Worm (Caenorhabditis elegans) whole organism, young adult: ENCODE results near the gene flp-9.

Experiments
- B0019.2 ChIP-seq: fragments of 200-800 bp; sonication (Bioruptor generic); conservative IDR thresholded peaks from 2 replicates; pipeline ENCODE4 v1.3.6; 2022; ENCODE audit warnings: missing genetic modification reagents, missing genetic modification characterization, missing compliant biosample characterization
- B0336.3 ChIP-seq: fragments of 200-800 bp; sonication (Bioruptor generic); IDR thresholded peaks from 2 replicates; pipeline ENCODE4 v1.3.6; 2022; ENCODE audit warnings: missing genetic modification characterization, missing compliant biosample characterization
- D2030.7 ChIP-seq: fragments of 200-800 bp; sonication (Bioruptor generic); IDR thresholded peaks from 2 replicates; pipeline ENCODE4 v1.3.6; 2022; ENCODE audit warnings: missing genetic modification reagents, missing genetic modification characterization, missing compliant biosample characterization
- F33H1.4 ChIP-seq: fragments of 200-800 bp; sonication (Bioruptor generic); IDR thresholded peaks from 2 replicates; pipeline ENCODE4 v1.3.6; 2022; ENCODE audit warnings: missing genetic modification reagents, missing genetic modification characterization, missing compliant biosample characterization
- F39B2.1 ChIP-seq: fragments of 200-800 bp; sonication (Bioruptor generic); IDR thresholded peaks from 2 replicates; pipeline ENCODE4 v1.3.6; 2022; ENCODE audit warnings: missing genetic modification reagents, missing genetic modification characterization, missing compliant biosample characterization
- F49E8.2 ChIP-seq: sonication (generic microtip); optimal IDR thresholded peaks from 3 replicates; lab custom pipeline; 2017; ENCODE audit warnings: missing genetic modification characterization, mild to moderate bottlenecking, missing compliant biosample characterization, antibody characterized with exemption, moderate library complexity; ENCODE audit not compliant: insufficient read depth
- F52B5.7 ChIP-seq: sonication (generic microtip); optimal IDR thresholded peaks from 2 replicates; lab custom pipeline; 2016; ENCODE audit warnings: mild to moderate bottlenecking, missing genetic modification characterization, missing compliant biosample characterization
- K11D2.4 ChIP-seq: fragments of 200-800 bp; sonication (Bioruptor generic); IDR thresholded peaks from 2 replicates; pipeline ENCODE4 v1.3.6; 2022; ENCODE audit warnings: missing genetic modification reagents, missing genetic modification characterization, missing compliant biosample characterization
- Y53F4B.3 ChIP-seq: fragments of 200-800 bp; sonication (Bioruptor generic); IDR thresholded peaks from 2 replicates; pipeline ENCODE4 v1.3.6; 2022; ENCODE audit warnings: missing genetic modification reagents, missing genetic modification characterization, missing compliant biosample characterization
- Y53G8AR.9 ChIP-seq: fragments of 200-800 bp; sonication (Bioruptor generic); conservative IDR thresholded peaks from 2 replicates; pipeline ENCODE4 v1.3.6; 2022; ENCODE audit warnings: missing genetic modification reagents, missing genetic modification characterization, missing compliant biosample characterization
- Y95B8A.8 ChIP-seq: fragments of 200-800 bp; sonication (Bioruptor generic); IDR thresholded peaks from 2 replicates; pipeline ENCODE4 v1.3.6; 2022; ENCODE audit warnings: missing genetic modification reagents, missing genetic modification characterization, missing compliant biosample characterization
- aptf-3 ChIP-seq: fragments of 200-800 bp; sonication (Bioruptor generic); IDR thresholded peaks from 2 replicates; pipeline ENCODE4 v1.3.6; 2022; ENCODE audit warnings: missing genetic modification characterization, missing compliant biosample characterization
- athp-1 ChIP-seq: sonication (generic microtip); optimal IDR thresholded peaks from 2 replicates; lab custom pipeline; 2017; ENCODE audit warnings: mild to moderate bottlenecking, missing genetic modification characterization, missing compliant biosample characterization
- attf-3 ChIP-seq: fragments of 200-800 bp; sonication (Bioruptor generic); conservative IDR thresholded peaks from 2 replicates; pipeline ENCODE4 v1.3.6; 2022; ENCODE audit warnings: missing genetic modification reagents, missing genetic modification characterization, missing compliant biosample characterization
- attf-6 ChIP-seq: fragments of 200-800 bp; sonication (Bioruptor generic); IDR thresholded peaks from 2 replicates; pipeline ENCODE4 v1.3.6; 2022; ENCODE audit warnings: missing genetic modification reagents, missing genetic modification characterization, missing compliant biosample characterization
- bed-1 ChIP-seq: fragments of 200-800 bp; sonication (Bioruptor generic); IDR thresholded peaks from 2 replicates; pipeline ENCODE4 v1.3.6; 2022; ENCODE audit warnings: missing genetic modification reagents, missing genetic modification characterization, missing compliant biosample characterization
- ceh-100 ChIP-seq: fragments of 200-800 bp; sonication (Bioruptor generic); IDR thresholded peaks from 2 replicates; pipeline ENCODE4 v1.3.6; 2022; ENCODE audit warnings: missing genetic modification reagents, missing genetic modification characterization, missing compliant biosample characterization
- ceh-91 ChIP-seq: fragments of 200-800 bp; sonication (Bioruptor generic); IDR thresholded peaks from 2 replicates; pipeline ENCODE4 v1.3.6; 2022; ENCODE audit warnings: missing genetic modification reagents, missing genetic modification characterization, missing compliant biosample characterization
- dox-1 ChIP-seq: fragments of 200-800 bp; sonication (Bioruptor generic); IDR thresholded peaks from 2 replicates; pipeline ENCODE4 v1.3.6; 2022; ENCODE audit warnings: missing genetic modification reagents, missing genetic modification characterization, missing compliant biosample characterization
- ekl-4 ChIP-seq: fragments of 200-800 bp; sonication (Bioruptor generic); IDR thresholded peaks from 2 replicates; pipeline ENCODE4 v1.3.6; 2022; ENCODE audit warnings: missing genetic modification reagents, missing genetic modification characterization, missing compliant biosample characterization
- him-1 ChIP-seq: sonication (generic microtip); optimal IDR thresholded peaks from 2 replicates; lab custom pipeline; 2016; ENCODE audit warnings: missing genotype, missing genetic modification reagents, missing genetic modification characterization, missing compliant biosample characterization
- hmg-1.2 ChIP-seq: fragments of 200-800 bp; sonication (Bioruptor generic); IDR thresholded peaks from 2 replicates; pipeline ENCODE4 v1.3.6; 2022; ENCODE audit warnings: missing genetic modification reagents, missing genetic modification characterization, missing compliant biosample characterization
- hsf-1 ChIP-seq: fragments of 200-800 bp; sonication (Bioruptor generic); IDR thresholded peaks from 2 replicates; pipeline ENCODE4 v1.3.6; 2022; ENCODE audit warnings: missing genetic modification reagents, missing genetic modification characterization, missing compliant biosample characterization
- lin-54 ChIP-seq: fragments of 200-800 bp; sonication (Bioruptor generic); optimal IDR thresholded peaks from 2 replicates; lab custom pipeline; 2018; ENCODE audit warnings: mild to moderate bottlenecking, missing genetic modification characterization, missing compliant biosample characterization
- lsl-1 ChIP-seq: fragments of 200-800 bp; sonication (Bioruptor generic); optimal IDR thresholded peaks from 2 replicates; lab custom pipeline; 2018; ENCODE audit warnings: mild to moderate bottlenecking, missing genetic modification characterization, moderate library complexity, missing compliant biosample characterization
- madf-6 ChIP-seq: fragments of 200-800 bp; sonication (Bioruptor generic); IDR thresholded peaks from 2 replicates; pipeline ENCODE4 v1.3.6; 2022; ENCODE audit warnings: missing genetic modification reagents, missing genetic modification characterization, missing compliant biosample characterization
- madf-8 ChIP-seq: fragments of 200-800 bp; sonication (Bioruptor generic); conservative IDR thresholded peaks from 2 replicates; pipeline ENCODE4 v1.3.6; 2022; ENCODE audit warnings: missing genetic modification reagents, missing genetic modification characterization, missing compliant biosample characterization
- mcd-1 ChIP-seq: fragments of 200-800 bp; sonication (Bioruptor generic); IDR thresholded peaks from 2 replicates; pipeline ENCODE4 v1.3.6; 2022; ENCODE audit warnings: missing genetic modification reagents, missing genetic modification characterization, missing compliant biosample characterization
- mes-4 ChIP-seq: sonication (generic microtip); optimal IDR thresholded peaks from 2 replicates; lab custom pipeline; 2016; ENCODE audit warnings: missing genotype, missing genetic modification characterization, missing compliant biosample characterization
- nfya-1 ChIP-seq: sonication (generic microtip); optimal IDR thresholded peaks from 2 replicates; lab custom pipeline; 2017; ENCODE audit warnings: antibody characterized with exemption, missing compliant biosample characterization, missing genetic modification characterization, borderline replicate concordance; ENCODE audit not compliant: insufficient read depth
- nfyb-1 ChIP-seq: fragments of 200-800 bp; sonication (Bioruptor generic); IDR thresholded peaks from 2 replicates; pipeline ENCODE4 v1.3.6; 2022; ENCODE audit warnings: missing genetic modification reagents, missing genetic modification characterization, missing compliant biosample characterization
- pbrm-1 ChIP-seq: fragments of 200-800 bp; sonication (Bioruptor generic); IDR thresholded peaks from 2 replicates; pipeline ENCODE4 v1.3.6; 2022; ENCODE audit warnings: missing genetic modification reagents, missing genetic modification characterization, missing compliant biosample characterization
- rcor-1 ChIP-seq: fragments of 200-800 bp; sonication (Bioruptor generic); IDR thresholded peaks from 2 replicates; pipeline ENCODE4 v1.3.6; 2022; ENCODE audit warnings: missing genetic modification reagents, missing genetic modification characterization, missing compliant biosample characterization
- snpc-1.1 ChIP-seq: sonication (generic microtip); optimal IDR thresholded peaks from 2 replicates; lab custom pipeline; 2017; ENCODE audit warnings: missing genetic modification characterization, mild to moderate bottlenecking, missing compliant biosample characterization, antibody characterized with exemption, moderate library complexity, missing genotype, missing genetic modification reagents; ENCODE audit not compliant: insufficient read depth
- snpc-1.3 ChIP-seq: sonication (generic microtip); optimal IDR thresholded peaks from 2 replicates; lab custom pipeline; 2017; ENCODE audit warnings: missing genetic modification characterization, mild to moderate bottlenecking, missing compliant biosample characterization, antibody characterized with exemption, moderate library complexity, missing genotype, missing genetic modification reagents; ENCODE audit not compliant: insufficient read depth
- snpc-3.4 ChIP-seq: sonication (generic microtip); optimal IDR thresholded peaks from 2 replicates; lab custom pipeline; 2017; ENCODE audit warnings: missing genetic modification characterization, mild to moderate bottlenecking, missing compliant biosample characterization, antibody characterized with exemption, moderate library complexity, missing genotype, missing genetic modification reagents
- snpc-4 ChIP-seq, 5 experiments: fragments of 150-350 bp in 1 of 5; sonication (generic microtip) in 4 of 5; optimal IDR thresholded peaks; 2 replicates each; lab custom pipeline; 2014 to 2018; ENCODE audit warnings: missing genetic modification characterization in 5 of 5, missing biosample characterization in 3 of 5, antibody characterized with exemption in 2 of 5, mild to moderate bottlenecking in 2 of 5, missing compliant biosample characterization in 2 of 5, missing genotype in 2 of 5, moderate library complexity in 2 of 5, missing genetic modification reagents in 1 of 5
- tbp1 ChIP-seq: fragments of 200-800 bp; sonication (Bioruptor generic); optimal IDR thresholded peaks from 2 replicates; lab custom pipeline; 2018; ENCODE audit warnings: mild to moderate bottlenecking, missing genetic modification characterization, missing compliant biosample characterization
- unc-130 ChIP-seq: sonication (generic microtip); optimal IDR thresholded peaks from 2 replicates; lab custom pipeline; 2016; ENCODE audit warnings: missing genetic modification reagents, missing genetic modification characterization, missing compliant biosample characterization
- unc-62 ChIP-seq: fragments of 150-350 bp; optimal IDR thresholded peaks from 2 replicates; lab custom pipeline; 2014; ENCODE audit warnings: missing biosample characterization, missing genetic modification reagents, missing genetic modification characterization
- xnd-1 ChIP-seq: sonication (generic microtip); optimal IDR thresholded peaks from 2 replicates; lab custom pipeline; 2016; ENCODE audit warnings: missing genotype, missing genetic modification reagents, missing genetic modification characterization, missing compliant biosample characterization
- ztf-18 ChIP-seq: sonication (generic microtip); optimal IDR thresholded peaks from 2 replicates; lab custom pipeline; 2016; ENCODE audit warnings: missing genotype, mild to moderate bottlenecking, missing genetic modification characterization, missing compliant biosample characterization
- ztf-25 ChIP-seq: fragments of 200-800 bp; sonication (Bioruptor generic); IDR thresholded peaks from 2 replicates; pipeline ENCODE4 v1.3.6; 2022; ENCODE audit warnings: missing genetic modification reagents, missing genetic modification characterization, missing compliant biosample characterization

flp-9 gene

DNA sequence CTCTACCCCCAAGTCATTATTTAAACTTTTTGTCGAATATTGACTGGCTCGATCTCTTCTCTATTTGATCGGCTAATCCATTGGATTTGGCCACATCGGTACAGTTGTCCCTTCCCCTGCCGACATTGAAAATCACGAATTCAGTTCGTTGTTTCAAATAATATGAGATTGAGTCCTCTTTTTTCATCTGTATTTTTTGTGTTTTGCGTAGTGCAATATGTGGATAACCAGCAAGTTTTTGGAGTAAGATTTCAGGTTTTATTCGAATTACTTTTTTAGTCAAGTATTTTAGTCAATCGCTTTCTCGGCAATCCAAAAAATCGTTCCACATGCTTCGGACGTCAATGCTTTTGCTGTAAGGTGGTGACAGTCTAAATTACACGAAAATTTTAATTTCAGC is 31.7 kb upstream of the flp-9 start, which contains the start of gene F07C6.3:
TSS of gene F07C6.3 (plus strand) at position 148 of the 400 bp plus-strand sequence.
- TF ChIP-seq mcd-1 (GFP tag; lab: Robert Waterston, UW), result no peak
- no peak for TF ChIP-seq ztf-25 (GFP tag; lab: Robert Waterston, UW)
- no peak for TF ChIP-seq nfya-1
- no peak for TF ChIP-seq bed-1 (GFP tag; lab: Robert Waterston, UW)
- no peak for TF ChIP-seq ceh-91 (GFP tag; lab: Robert Waterston, UW)
- no peak for TF ChIP-seq ztf-18 (tag; lab: Kevin White, UChicago)
- TF ChIP-seq F49E8.2 (tag; lab: Kevin White, UChicago), result no peak
- TF ChIP-seq mes-4 (tag; lab: Kevin White, UChicago), result no peak
- no peak for TF ChIP-seq hsf-1 (GFP tag; lab: Robert Waterston, UW)
- TF ChIP-seq Y53F4B.3 (GFP tag; lab: Robert Waterston, UW), result no peak
- no peak for TF ChIP-seq unc-62 (GFP tag; lab: Kevin White, UChicago)
- no peak for TF ChIP-seq D2030.7
- no peak for TF ChIP-seq Y95B8A.8 (GFP tag; lab: Robert Waterston, UW)
- no peak for TF ChIP-seq unc-130 (GFP tag; lab: Kevin White, UChicago)
- no peak for TF ChIP-seq F52B5.7 (tag; lab: Kevin White, UChicago)
- TF ChIP-seq pbrm-1, result no peak

DNA sequence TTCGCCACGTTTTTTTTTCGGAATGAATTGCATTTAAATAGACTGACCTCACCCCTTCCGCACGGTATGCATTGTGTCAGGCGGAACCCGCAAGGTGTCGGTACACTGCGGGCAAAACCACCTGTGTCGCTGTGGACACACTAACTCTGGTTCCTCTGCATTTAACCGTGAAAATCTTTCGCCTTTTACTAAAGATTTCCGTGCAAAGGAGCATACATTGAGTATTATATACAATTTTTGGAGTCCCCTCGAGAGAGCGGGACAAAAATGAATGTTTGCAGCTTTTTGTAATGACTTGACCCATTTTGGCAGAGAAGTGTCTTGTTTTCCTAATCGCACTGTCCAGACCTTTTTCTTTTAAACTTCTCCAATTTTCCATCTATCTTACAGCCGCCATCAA is 29.6 kb upstream of the flp-9 start:
- TF ChIP-seq dox-1 (peak; percentile 80), rcor-1 (GFP tag; lab: Robert Waterston, UW) (peak; percentile 81), hsf-1 (GFP tag; lab: Robert Waterston, UW) (peak; percentile 64), pbrm-1 (peak; percentile 98), B0019.2 (0 out of 2 replicates have a peak, but pooled peaks have one; percentile 28), lsl-1 (GFP tag; lab: Kevin White, UChicago) (peak; percentile 56), athp-1 (tag; lab: Kevin White, UChicago) (peak; percentile 8), K11D2.4 (GFP tag; lab: Robert Waterston, UW) (peak; percentile 47; the same call in 1 of the 2 replicates), snpc-1.3 (peak; percentile 73), F49E8.2 (tag; lab: Kevin White, UChicago) (peak; percentile 75), hmg-1.2 (GFP tag; lab: Robert Waterston, UW) (peak; percentile 94), snpc-4 (GFP tag; optimal IDR thresholded peaks at IDR 0.05; lab: Kevin White, UChicago) (peak; percentile 91), snpc-4 (tag; optimal IDR thresholded peaks at IDR 0.05; lab: Kevin White, UChicago) (peak; percentile 87 to 98 (median 94)), Y53G8AR.9 (peak; percentile 23; the same call in 1 of the 2 replicates), madf-6 (GFP tag; lab: Robert Waterston, UW) (peak; percentile 84), tbp1 (GFP tag; lab: Kevin White, UChicago) (peak; percentile 71), xnd-1 (tag; lab: Kevin White, UChicago) (peak; percentile 28), B0336.3 (peak; percentile 30; the same call in 1 of the 2 replicates), snpc-3.4 (tag; lab: Kevin White, UChicago) (peak; percentile 89), him-1 (tag; lab: Kevin White, UChicago) (peak; percentile 61), D2030.7 (peak; percentile 92), attf-3 (GFP tag; lab: Robert Waterston, UW) (0 out of 2 replicates have a peak, but pooled peaks have one; percentile 55), nfyb-1 (GFP tag; lab: Robert Waterston, UW) (0 out of 2 replicates have a peak, but pooled peaks have one; percentile 39), F39B2.1 (GFP tag; lab: Robert Waterston, UW) (peak; percentile 60; the same call in 1 of the 2 replicates), ceh-100 (peak; percentile 25; the same call in 1 of the 2 replicates), madf-8 (GFP tag; lab: Robert Waterston, UW) (peak; percentile 60), ekl-4 (GFP tag; lab: Robert Waterston, UW) (peak; percentile 66; the same call in 1 of the 2 replicates), snpc-1.1 (tag; lab: Kevin White, UChicago) (peak; percentile 94), lin-54 (GFP tag; lab: Kevin White, UChicago) (peak; percentile 47), attf-6 (peak; percentile 95), aptf-3 (0 out of 2 replicates have a peak, but pooled peaks have one; percentile 52), F33H1.4 (GFP tag; lab: Robert Waterston, UW) (peak; percentile 48), mcd-1 (GFP tag; lab: Robert Waterston, UW) (peak; percentile 50; the same call in 1 of the 2 replicates)
- TF ChIP-seq, all 124 proteins: peak for 32; not testable (repeated sequence) for 92
